Worm (Caenorhabditis elegans): ENCODE data around the gene Y6D1A.2.

ce11 chrII:11868893-11869292 lies 49.2 kb upstream of the Y6D1A.2 start:
- TF ChIP-seq W03F9.2 (tag; optimal IDR thresholded peaks at IDR 0.05) = no peak
- no peak for TF ChIP-seq him-1 (tag; optimal IDR thresholded peaks at IDR 0.05)
